Worm (Caenorhabditis elegans) whole organism, L3 larva: Measurements from ENCODE around the gene dhhc-10.

Source experiments
- R02D3.7 ChIP-seq: fragments of 150-350 bp; optimal IDR thresholded peaks from 2 replicates; lab custom pipeline; 2014; ENCODE audit warnings: missing biosample characterization, missing genetic modification characterization
- ZK546.5 ChIP-seq: sonication (generic microtip); optimal IDR thresholded peaks from 2 replicates; lab custom pipeline; 2017; ENCODE audit warnings: missing biosample characterization, missing genetic modification characterization
- aly-2 ChIP-seq: fragments of 150-350 bp; optimal IDR thresholded peaks from 2 replicates; lab custom pipeline; 2014; ENCODE audit warnings: missing biosample characterization, missing genetic modification characterization
- ama-1 ChIP-seq: fragments of 150-350 bp; optimal IDR thresholded peaks from 2 replicates; lab custom pipeline; 2018
- ceh-28 ChIP-seq: fragments of 150-350 bp; optimal IDR thresholded peaks from 2 replicates; lab custom pipeline; 2014; ENCODE audit warnings: missing biosample characterization, missing genetic modification reagents, missing genetic modification characterization
- ceh-82 ChIP-seq: fragments of 150-350 bp; optimal IDR thresholded peaks from 2 replicates; lab custom pipeline; 2014; ENCODE audit warnings: missing biosample characterization, missing genetic modification characterization
- ceh-9 ChIP-seq: sonication (generic microtip); optimal IDR thresholded peaks from 2 replicates; lab custom pipeline; 2018; ENCODE audit warnings: missing biosample characterization, missing genetic modification characterization
- daf-12 ChIP-seq: fragments of 150-350 bp; optimal IDR thresholded peaks from 2 replicates; lab custom pipeline; 2014; ENCODE audit warnings: missing biosample characterization, missing genetic modification reagents, missing genetic modification characterization
- egl-27 ChIP-seq: sonication (generic microtip); optimal IDR thresholded peaks from 4 replicates; lab custom pipeline; 2017; ENCODE audit warnings: missing biosample characterization, missing genetic modification reagents, missing genetic modification characterization
- egl-5 ChIP-seq: fragments of 150-350 bp; optimal IDR thresholded peaks from 2 replicates; lab custom pipeline; 2017; ENCODE audit warnings: missing biosample characterization, missing genetic modification reagents, missing genetic modification characterization, inconsistent platforms
- elt-1 ChIP-seq: fragments of 150-350 bp; optimal IDR thresholded peaks from 2 replicates; lab custom pipeline; 2014; ENCODE audit warnings: missing biosample characterization, missing genetic modification characterization
- elt-2 ChIP-seq: sonication (generic microtip); optimal IDR thresholded peaks from 2 replicates; lab custom pipeline; 2016; ENCODE audit warnings: missing genetic modification reagents, mild to moderate bottlenecking, missing genetic modification characterization, missing compliant biosample characterization
- elt-3 ChIP-seq, 3 experiments: fragments of 150-350 bp in 1 of 3; sonication (generic microtip) in 2 of 3; optimal IDR thresholded peaks; 2 replicates in 2 of 3; 4 replicates in 1 of 3; lab custom pipeline; 2014 to 2017; ENCODE audit warnings: missing biosample characterization in 3 of 3, missing genetic modification characterization in 3 of 3
- eor-1 ChIP-seq, 2 experiments: fragments of 150-350 bp; optimal IDR thresholded peaks; 2 replicates each; lab custom pipeline; 2014 to 2018; ENCODE audit warnings: missing biosample characterization in 2 of 2, missing genetic modification characterization in 2 of 2
- fkh-10 ChIP-seq: sonication (generic microtip); optimal IDR thresholded peaks from 2 replicates; lab custom pipeline; 2017; ENCODE audit warnings: missing biosample characterization, missing genetic modification reagents, missing genetic modification characterization
- fkh-2 ChIP-seq: fragments of 150-350 bp; optimal IDR thresholded peaks from 2 replicates; lab custom pipeline; 2014; ENCODE audit warnings: missing biosample characterization, missing genetic modification reagents, missing genetic modification characterization
- fos-1 ChIP-seq: fragments of 150-350 bp; optimal IDR thresholded peaks from 2 replicates; lab custom pipeline; 2014; ENCODE audit warnings: missing biosample characterization, missing genetic modification characterization
- jun-1 ChIP-seq: fragments of 150-350 bp; optimal IDR thresholded peaks from 2 replicates; lab custom pipeline; 2014; ENCODE audit warnings: missing biosample characterization, missing genetic modification reagents, missing genetic modification characterization
- lin-15B ChIP-seq: fragments of 150-350 bp; optimal IDR thresholded peaks from 2 replicates; lab custom pipeline; 2014; ENCODE audit warnings: missing biosample characterization, missing genetic modification characterization
- lin-39 ChIP-seq: fragments of 150-350 bp; optimal IDR thresholded peaks from 2 replicates; lab custom pipeline; 2018; ENCODE audit warnings: missing biosample characterization, missing genetic modification reagents, missing genetic modification characterization
- lsy-12 ChIP-seq: sonication (generic microtip); optimal IDR thresholded peaks from 2 replicates; lab custom pipeline; 2016; ENCODE audit warnings: mild to moderate bottlenecking, missing genetic modification characterization, missing compliant biosample characterization
- mdl-1 ChIP-seq: fragments of 150-350 bp; optimal IDR thresholded peaks from 2 replicates; lab custom pipeline; 2014; ENCODE audit warnings: missing biosample characterization, missing genetic modification characterization
- mml-1 ChIP-seq: fragments of 150-350 bp; sonication (generic microtip); optimal IDR thresholded peaks from 3 replicates; lab custom pipeline; 2014; ENCODE audit warnings: missing biosample characterization, missing genetic modification characterization
- nfya-1 ChIP-seq: sonication (generic microtip); optimal IDR thresholded peaks from 2 replicates; lab custom pipeline; 2017; ENCODE audit warnings: missing genetic modification characterization, mild to moderate bottlenecking, missing compliant biosample characterization, antibody characterized with exemption, moderate library complexity; ENCODE audit not compliant: insufficient read depth
- nhr-11 ChIP-seq: fragments of 150-350 bp; optimal IDR thresholded peaks from 2 replicates; lab custom pipeline; 2014; ENCODE audit warnings: missing biosample characterization, missing genetic modification characterization
- nhr-23 ChIP-seq: fragments of 150-350 bp; optimal IDR thresholded peaks from 2 replicates; lab custom pipeline; 2014; ENCODE audit warnings: missing biosample characterization, missing genetic modification reagents, missing genetic modification characterization
- nhr-237 ChIP-seq: fragments of 150-350 bp; optimal IDR thresholded peaks from 2 replicates; lab custom pipeline; 2014; ENCODE audit warnings: missing biosample characterization, missing genetic modification characterization
- nhr-25 ChIP-seq: sonication (generic microtip); optimal IDR thresholded peaks from 2 replicates; lab custom pipeline; 2017; ENCODE audit warnings: missing biosample characterization, missing genetic modification characterization
- nhr-28 ChIP-seq: fragments of 150-350 bp; optimal IDR thresholded peaks from 2 replicates; lab custom pipeline; 2014; ENCODE audit warnings: missing biosample characterization, missing genetic modification characterization
- nhr-43 ChIP-seq: sonication (generic microtip); optimal IDR thresholded peaks from 2 replicates; lab custom pipeline; 2016; ENCODE audit warnings: mild to moderate bottlenecking, missing genetic modification characterization, missing compliant biosample characterization; ENCODE audit not compliant: poor library complexity, severe bottlenecking
- nhr-76 ChIP-seq: fragments of 150-350 bp; sonication (generic microtip); optimal IDR thresholded peaks from 5 replicates; lab custom pipeline; 2014; ENCODE audit warnings: missing biosample characterization, missing genetic modification characterization
- pqm-1 ChIP-seq: fragments of 150-350 bp; optimal IDR thresholded peaks from 2 replicates; lab custom pipeline; 2017; ENCODE audit warnings: missing biosample characterization, missing genetic modification characterization, inconsistent platforms
- sea-2 ChIP-seq: fragments of 150-350 bp; sonication (generic microtip); optimal IDR thresholded peaks from 4 replicates; lab custom pipeline; 2014; ENCODE audit warnings: missing biosample characterization, missing genetic modification reagents, missing genetic modification characterization
- skn-1 ChIP-seq: fragments of 150-350 bp; optimal IDR thresholded peaks from 2 replicates; lab custom pipeline; 2014; ENCODE audit warnings: missing biosample characterization, missing genetic modification characterization
- snpc-4 ChIP-seq: fragments of 150-350 bp; optimal IDR thresholded peaks from 2 replicates; lab custom pipeline; 2014; ENCODE audit warnings: missing biosample characterization, missing genetic modification characterization
- unc-39 ChIP-seq: sonication (generic microtip); optimal IDR thresholded peaks from 4 replicates; lab custom pipeline; 2017; ENCODE audit warnings: missing biosample characterization, missing genetic modification characterization
- unc-62 ChIP-seq: fragments of 150-350 bp; sonication (generic microtip); optimal IDR thresholded peaks from 4 replicates; lab custom pipeline; 2014; ENCODE audit warnings: missing biosample characterization, missing genetic modification reagents, missing genetic modification characterization
- ztf-11 ChIP-seq: fragments of 150-350 bp; optimal IDR thresholded peaks from 2 replicates; lab custom pipeline; 2014; ENCODE audit warnings: missing biosample characterization, missing genetic modification characterization

Gene dhhc-10

DNA sequence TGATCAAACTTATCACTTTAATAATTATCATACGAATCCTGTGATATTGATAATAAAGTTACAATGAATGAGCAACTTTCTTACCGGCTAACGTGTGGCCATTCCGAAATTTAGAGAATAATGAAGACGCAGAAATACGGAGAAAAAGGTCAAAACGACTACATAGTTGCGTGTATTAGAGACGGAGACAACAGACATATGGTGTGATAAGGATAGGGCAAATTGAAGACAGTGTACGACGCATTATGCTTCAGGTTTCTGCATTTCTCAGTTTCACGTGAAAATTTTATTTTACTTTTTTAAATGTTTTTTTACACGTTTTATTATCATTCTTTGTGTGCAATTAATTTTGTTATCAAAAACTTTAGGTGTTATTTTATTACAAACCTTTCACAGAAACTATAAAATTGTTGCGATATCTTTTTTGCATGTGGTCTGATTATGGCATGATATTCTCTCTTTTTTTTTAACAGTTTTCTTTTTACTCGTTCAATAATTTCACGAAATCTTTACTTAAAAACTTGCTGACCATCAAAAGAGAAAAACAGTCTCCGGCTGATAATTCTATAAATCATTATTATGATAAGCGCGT lies 33.7 kb upstream of the dhhc-10 start, which contains the start of gene tmem-135:
tmem-135 (plus strand) TSS at position 542 of the 592 bp plus-strand sequence.
- TF ChIP-seq pqm-1 (peak; percentile 42), fkh-2 (no peak), eor-1 (tag; optimal IDR thresholded peaks at IDR 0.05; lab: Kevin White, UChicago) (no peak), lin-15B (tag; lab: Kevin White, UChicago) (no peak), unc-39 (tag; lab: Kevin White, UChicago) (no peak), fkh-10 (GFP tag; lab: Kevin White, UChicago) (no peak), ama-1 (lab: Kevin White, UChicago) (no peak), elt-2 (tag; lab: Kevin White, UChicago) (peak; percentile 73), skn-1 (tag; lab: Kevin White, UChicago) (no peak), nhr-23 (tag; lab: Kevin White, UChicago) (no peak), lin-39 (tag; lab: Kevin White, UChicago) (no peak), daf-12 (tag; lab: Kevin White, UChicago) (no peak), fos-1 (tag; lab: Kevin White, UChicago) (no peak), ztf-11 (no peak), jun-1 (tag; lab: Kevin White, UChicago) (no peak), aly-2 (tag; lab: Kevin White, UChicago) (no peak), ZK546.5 (tag; lab: Kevin White, UChicago) (no peak), elt-1 (tag; lab: Kevin White, UChicago) (no peak)
- TF ChIP-seq, all 47 proteins: peak for 2

DNA sequence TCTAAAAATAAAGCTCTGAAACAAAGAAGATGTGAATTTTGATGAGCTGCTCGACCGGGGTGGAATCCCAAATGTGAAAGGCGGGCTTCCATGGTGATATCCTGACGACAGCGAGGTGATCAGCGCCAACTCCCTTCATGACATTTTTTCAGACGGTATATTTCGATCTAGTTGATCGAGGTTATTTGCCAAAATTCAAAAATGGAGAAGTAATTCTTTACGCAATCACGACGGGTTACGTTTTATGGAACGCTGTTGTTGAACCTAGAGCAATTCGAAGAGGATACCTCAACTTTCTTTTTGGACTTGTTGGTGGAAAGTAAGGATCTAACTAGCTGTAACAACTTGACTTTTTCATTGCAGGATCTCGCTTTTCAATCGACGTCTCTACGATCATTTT lies 30.3 kb upstream of the dhhc-10 start:
- TF ChIP-seq nhr-23 (tag; lab: Kevin White, UChicago) (no peak), egl-5 (no peak), mml-1 (tag; lab: Kevin White, UChicago) (no peak), skn-1 (tag; lab: Kevin White, UChicago) (no peak), unc-62 (GFP tag; lab: Kevin White, UChicago) (no peak), daf-12 (tag; lab: Kevin White, UChicago) (no peak), nhr-11 (tag; lab: Kevin White, UChicago) (no peak), nhr-237 (tag; lab: Kevin White, UChicago) (no peak), snpc-4 (tag; lab: Kevin White, UChicago) (no peak), sea-2 (GFP tag; lab: Kevin White, UChicago) (no peak), egl-27 (tag; lab: Kevin White, UChicago) (no peak), nhr-28 (no peak), elt-3 (tag; optimal IDR thresholded peaks at IDR 0.05; lab: Kevin White, UChicago) (no peak), fkh-2 (no peak), ztf-11 (no peak)

DNA sequence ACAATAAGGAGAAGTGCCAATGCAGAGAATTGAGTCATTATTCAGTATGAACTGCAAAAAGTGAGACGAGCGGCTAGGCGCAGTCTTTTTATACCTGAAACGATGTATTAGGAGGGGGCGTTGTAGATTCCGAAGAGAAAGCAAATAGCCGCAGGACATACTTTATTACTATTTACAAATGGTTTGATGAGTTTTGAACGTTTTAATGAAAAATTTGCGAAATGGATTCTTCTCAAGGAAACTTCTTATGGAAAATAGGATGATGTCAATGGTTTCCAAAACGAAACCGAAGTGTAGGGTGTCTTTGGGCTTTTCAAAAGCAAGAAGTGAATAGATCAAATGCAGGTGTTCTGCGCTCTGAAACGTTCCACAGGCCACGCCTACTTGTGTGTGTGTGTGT lies 28.9 kb upstream of the dhhc-10 start, which contains the start of gene flp-11:
flp-11 (minus strand) TSS at position 101 of the 400 bp plus-strand sequence.
- TF ChIP-seq nhr-25 = no peak
- no peak for TF ChIP-seq ama-1 (lab: Kevin White, UChicago)
- no peak for TF ChIP-seq lsy-12 (tag; lab: Kevin White, UChicago)
- TF ChIP-seq elt-2 (tag; lab: Kevin White, UChicago) = no peak
- no peak for TF ChIP-seq snpc-4 (tag; lab: Kevin White, UChicago)
- no peak for TF ChIP-seq elt-1 (tag; lab: Kevin White, UChicago)
- TF ChIP-seq mdl-1 (tag; lab: Kevin White, UChicago) = no peak
- TF ChIP-seq fos-1 (tag; lab: Kevin White, UChicago) = no peak
- TF ChIP-seq ceh-9 (tag; lab: Kevin White, UChicago) = no peak
- no peak for TF ChIP-seq R02D3.7 (tag; lab: Kevin White, UChicago)
- TF ChIP-seq elt-3 (tag; optimal IDR thresholded peaks at IDR 0.05; lab: Kevin White, UChicago) = no peak
- TF ChIP-seq, all 47 proteins: peak for 0

DNA sequence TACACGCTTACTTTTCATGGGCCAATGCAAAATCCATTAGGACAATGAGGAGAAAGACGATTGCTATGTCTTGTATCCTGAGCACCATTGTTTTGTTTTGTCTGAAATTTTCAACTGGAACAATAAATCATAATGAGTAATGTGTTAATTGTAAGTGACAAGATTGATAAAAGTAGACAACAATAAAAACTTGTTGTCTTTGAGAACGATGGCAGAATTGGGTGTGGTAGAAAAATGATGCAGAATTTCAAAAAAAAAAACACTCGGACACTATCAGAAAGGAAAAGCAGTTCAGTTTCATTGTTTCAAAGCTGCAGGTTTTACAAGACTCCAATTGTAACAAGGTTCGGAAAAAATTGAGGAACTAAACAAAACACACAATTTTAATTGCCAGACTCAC lies 24.4 kb upstream of the dhhc-10 start, which contains the start of gene K02G10.15:
K02G10.15 (minus strand) TSS at position 101 of the 400 bp plus-strand sequence.
- TF ChIP-seq ceh-28 (tag; lab: Kevin White, UChicago) = no peak
- TF ChIP-seq nhr-23 (tag; lab: Kevin White, UChicago) = no peak
- no peak for TF ChIP-seq nhr-43 (tag; lab: Kevin White, UChicago)
- no peak for TF ChIP-seq elt-1 (tag; lab: Kevin White, UChicago)
- TF ChIP-seq lsy-12 (tag; lab: Kevin White, UChicago) = no peak
- no peak for TF ChIP-seq jun-1 (tag; lab: Kevin White, UChicago)
- TF ChIP-seq nhr-76 (tag; lab: Kevin White, UChicago) = no peak
- TF ChIP-seq aly-2 (tag; lab: Kevin White, UChicago) = no peak
- TF ChIP-seq unc-62 (GFP tag; lab: Kevin White, UChicago) = no peak
- TF ChIP-seq egl-27 (tag; lab: Kevin White, UChicago) = no peak
- no peak for TF ChIP-seq nhr-25
- TF ChIP-seq fos-1 (tag; lab: Kevin White, UChicago) = no peak
- TF ChIP-seq egl-5 = no peak
- TF ChIP-seq ceh-82 (tag; lab: Kevin White, UChicago) = no peak
- TF ChIP-seq fkh-10 (GFP tag; lab: Kevin White, UChicago) = no peak
- no peak for TF ChIP-seq nfya-1
